Fruit fly (Drosophila melanogaster): Measurements from ENCODE around the gene CG15386.

Gene CG15386

DNA sequence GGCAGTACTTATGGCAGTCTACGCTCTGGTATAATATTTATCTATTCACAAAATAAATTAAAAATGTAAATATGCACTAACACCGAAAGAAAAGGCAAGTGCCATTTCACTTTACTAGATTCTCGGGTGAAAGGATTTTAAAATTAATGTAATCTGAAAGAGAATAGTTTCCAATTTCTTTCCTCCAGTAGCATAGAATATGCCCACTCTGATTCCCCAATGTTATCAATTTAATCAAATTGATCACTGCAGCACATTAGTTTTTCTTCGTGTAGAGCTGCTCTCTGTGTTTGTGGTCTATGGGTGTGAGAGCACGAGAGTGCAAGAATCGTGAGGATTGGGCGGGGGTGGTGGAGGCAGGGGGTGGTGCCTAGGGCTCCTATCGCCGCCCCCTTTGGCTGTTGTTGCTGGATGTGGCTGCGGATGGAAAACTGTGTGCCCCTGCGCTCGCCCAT lies 15.9 kb downstream of the CG15386 start (continued):
- TF ChIP-seq zen (tag; optimal IDR thresholded peaks at IDR 0.05) (peak; percentile 76), Med (GFP tag) (peak; percentile 91), Myb (GFP tag; optimal IDR thresholded peaks at IDR 0.05) (peak; percentile 18), CG18619 (GFP tag; optimal IDR thresholded peaks at IDR 0.05) (peak; percentile 74), HmgZ (tag; optimal IDR thresholded peaks at IDR 0.05) (no peak), Bgb (GFP tag; IDR thresholded peaks at IDR 0.05; ENCODE audit: partially characterized antibody) (no peak), Max (GFP tag; optimal IDR thresholded peaks at IDR 0.05) (peak; percentile 81), nom (GFP tag; optimal IDR thresholded peaks at IDR 0.05) (no peak), Ada2b (GFP tag; IDR thresholded peaks at IDR 0.05) (peak; percentile 52), CG17912 (GFP tag; optimal IDR thresholded peaks at IDR 0.05) (peak; percentile 43), CG11695 (GFP tag; IDR thresholded peaks at IDR 0.05) (peak; percentile 54; the same call in 1 of the 3 replicates), CG33557 (GFP tag; optimal IDR thresholded peaks at IDR 0.05) (peak; percentile 96), pnt (GFP tag; optimal IDR thresholded peaks at IDR 0.05) (peak; percentile 79), repo (GFP tag; optimal IDR thresholded peaks at IDR 0.05) (peak; percentile 50), p53 (GFP tag; optimal IDR thresholded peaks at IDR 0.05) (peak; percentile 33), sc (optimal IDR thresholded peaks at IDR 0.05) (no peak), sc (GFP tag; optimal IDR thresholded peaks at IDR 0.05) (peak; percentile 96), crc (GFP tag; optimal IDR thresholded peaks at IDR 0.05) (peak; percentile 42), exex (tag; optimal IDR thresholded peaks at IDR 0.05) (no peak), CG11723 (GFP tag; optimal IDR thresholded peaks at IDR 0.05) (peak; percentile 83), bab2 (GFP tag; optimal IDR thresholded peaks at IDR 0.05) (peak; percentile 63), trh (GFP tag; optimal IDR thresholded peaks at IDR 0.05) (peak; percentile 69), vvl (GFP tag; IDR thresholded peaks at IDR 0.05) (peak; percentile 87), onecut (GFP tag; IDR thresholded peaks at IDR 0.05) (peak; percentile 71), CG3726 (GFP tag; IDR thresholded peaks at IDR 0.05) (peak; percentile 43; the same call in 1 of the 3 replicates), hkb (optimal IDR thresholded peaks at IDR 0.05) (no peak), hkb (GFP tag; IDR thresholded peaks at IDR 0.05) (peak; percentile 71), CG4404 (GFP tag; IDR thresholded peaks at IDR 0.05) (peak; percentile 59), CG30403 (GFP tag; optimal IDR thresholded peaks at IDR 0.05) (peak; percentile 87), HLH3B (GFP tag; IDR thresholded peaks at IDR 0.05) (peak; percentile 71), Sox102F (GFP tag; optimal IDR thresholded peaks at IDR 0.05) (peak; percentile 86), Hey (tag; optimal IDR thresholded peaks at IDR 0.05) (no peak), CG7357 (GFP tag; IDR thresholded peaks at IDR 0.05) (no peak; the same call in 2 of the 3 replicates), CG2712 (tag; optimal IDR thresholded peaks at IDR 0.05) (peak; percentile 94), CkIIα-i1 (GFP tag; IDR thresholded peaks at IDR 0.05) (no peak), cwo (GFP tag; optimal IDR thresholded peaks at IDR 0.05) (peak; percentile 50), CoRest (tag; optimal IDR thresholded peaks at IDR 0.05) (peak; percentile 89), CG9437 (GFP tag; optimal IDR thresholded peaks at IDR 0.05) (peak; percentile 70), Stat92E (GFP tag; optimal IDR thresholded peaks at IDR 0.05) (peak in 1 of 3 experiments; percentile 95), CG9609 (GFP tag; optimal IDR thresholded peaks at IDR 0.05) (peak; percentile 44), CG10565 (GFP tag; optimal IDR thresholded peaks at IDR 0.05) (peak; percentile 44), CG12769 (tag; optimal IDR thresholded peaks at IDR 0.05) (no peak), CG10147 (GFP tag; optimal IDR thresholded peaks at IDR 0.05) (peak; percentile 35), HLH54F (GFP tag; optimal IDR thresholded peaks at IDR 0.05) (peak; percentile 33), CG5953 (GFP tag; IDR thresholded peaks at IDR 0.05) (0 out of 2 replicates have a peak, but pooled peaks have one; percentile 39), CG17361 (GFP tag; IDR thresholded peaks at IDR 0.05) (no peak; the same call in 2 of the 3 replicates), CG8765 (GFP tag; IDR thresholded peaks at IDR 0.05) (peak; percentile 25; the same call in 1 of the 2 replicates), CG13624 (GFP tag; optimal IDR thresholded peaks at IDR 0.05) (no peak), chif (GFP tag; optimal IDR thresholded peaks at IDR 0.05) (peak; percentile 84), disco-r (GFP tag; optimal IDR thresholded peaks at IDR 0.05) (peak; percentile 53), CG14965 (GFP tag; optimal IDR thresholded peaks at IDR 0.05; ENCODE audit: borderline replicate concordance) (peak; percentile 11)

All from whole organism, embryonic.